Fruit fly (Drosophila melanogaster): Measurements from ENCODE around the gene eRF1.

eRF1 gene

dm6 chr3L:20397770-20398169, 49.6 kb downstream of the eRF1 start (continued):
- TF ChIP-seq sr (GFP tag; IDR thresholded peaks at IDR 0.05) = peak; percentile 80
- no peak for TF ChIP-seq dimm (GFP tag; IDR thresholded peaks at IDR 0.05)
- TF ChIP-seq CG32767 (GFP tag; IDR thresholded peaks at IDR 0.05) = no peak
- TF ChIP-seq CG2199 (GFP tag; IDR thresholded peaks at IDR 0.05) = no peak
- TF ChIP-seq CG6689 (GFP tag; IDR thresholded peaks at IDR 0.05) = no peak
- no peak for TF ChIP-seq vnd (GFP tag; IDR thresholded peaks at IDR 0.05; ENCODE audit: partially characterized antibody)
- TF ChIP-seq Gug (GFP tag; IDR thresholded peaks at IDR 0.05) = no peak
- TF ChIP-seq CG15479 (GFP tag; optimal IDR thresholded peaks at IDR 0.05) = no peak

dm6 chr3L:20398243-20399222, 50.4 kb downstream of the eRF1 start:
- TF ChIP-seq oc (tag; optimal IDR thresholded peaks at IDR 0.05) (peak; percentile 60), Max (GFP tag; optimal IDR thresholded peaks at IDR 0.05) (peak; percentile 83), CG8290 (GFP tag; optimal IDR thresholded peaks at IDR 0.05) (peak; percentile 37), CG8290 (tag; optimal IDR thresholded peaks at IDR 0.05) (peak in 1 of 2 experiments; percentile 59), dmrt99B (tag; optimal IDR thresholded peaks at IDR 0.05) (peak; percentile 93), cwo (GFP tag; optimal IDR thresholded peaks at IDR 0.05) (peak; percentile 81), CG32532 (GFP tag; IDR thresholded peaks at IDR 0.05) (peak; percentile 77), CG30020 (tag; optimal IDR thresholded peaks at IDR 0.05) (peak; percentile 66), CG17912 (GFP tag; optimal IDR thresholded peaks at IDR 0.05) (no peak), da (GFP tag; optimal IDR thresholded peaks at IDR 0.05) (peak; percentile 27), CG1024 (GFP tag; IDR thresholded peaks at IDR 0.05) (0 out of 2 replicates have a peak, but pooled peaks have one; percentile 17), slp2 (GFP tag; optimal IDR thresholded peaks at IDR 0.05) (peak; percentile 57), CG6254 (GFP tag; optimal IDR thresholded peaks at IDR 0.05) (peak; percentile 44), ttk (GFP tag; IDR thresholded peaks at IDR 0.05) (peak; percentile 75), CG13775 (GFP tag; optimal IDR thresholded peaks at IDR 0.05) (peak; percentile 80), Neu2 (GFP tag; optimal IDR thresholded peaks at IDR 0.05; ENCODE audit: borderline replicate concordance) (no peak), ftz-f1 (GFP tag; optimal IDR thresholded peaks at IDR 0.05) (peak; percentile 85), sens-2 (GFP tag; IDR thresholded peaks at IDR 0.05) (no peak), CG2889 (GFP tag; IDR thresholded peaks at IDR 0.05) (peak; percentile 33; the same call in 1 of the 3 replicates), dmrt11E (tag; optimal IDR thresholded peaks at IDR 0.05) (peak; percentile 70), eyg (GFP tag; optimal IDR thresholded peaks at IDR 0.05) (peak; percentile 47), Stat92E (GFP tag; optimal IDR thresholded peaks at IDR 0.05) (peak in 1 of 3 experiments; percentile 46), CG11504 (tag; optimal IDR thresholded peaks at IDR 0.05) (peak; percentile 92), CG5180 (GFP tag; optimal IDR thresholded peaks at IDR 0.05) (peak; percentile 74), p53 (GFP tag; optimal IDR thresholded peaks at IDR 0.05) (peak; percentile 10), ac (GFP tag; optimal IDR thresholded peaks at IDR 0.05) (peak; percentile 35), Atf6 (GFP tag; IDR thresholded peaks at IDR 0.05) (peak; percentile 84), PHDP (tag; optimal IDR thresholded peaks at IDR 0.05) (peak; percentile 90), ken (GFP tag; IDR thresholded peaks at IDR 0.05) (peak; percentile 59; the same call in 2 of the 3 replicates), Ets65A (GFP tag) (peak; percentile 91), chm (GFP tag; IDR thresholded peaks at IDR 0.05) (no peak), Drgx (GFP tag; IDR thresholded peaks at IDR 0.05) (peak; percentile 78), H2.0 (GFP tag; IDR thresholded peaks at IDR 0.05) (peak; percentile 72), CG33213 (GFP tag; optimal IDR thresholded peaks at IDR 0.05) (peak; percentile 47), HLH54F (GFP tag; optimal IDR thresholded peaks at IDR 0.05) (peak; percentile 65), Myb (GFP tag; optimal IDR thresholded peaks at IDR 0.05) (peak; percentile 21), CG31224 (GFP tag; IDR thresholded peaks at IDR 0.05) (peak; percentile 60), cad (GFP tag; optimal IDR thresholded peaks at IDR 0.05) (no peak), CG32767 (GFP tag; IDR thresholded peaks at IDR 0.05) (no peak), wek (GFP tag; optimal IDR thresholded peaks at IDR 0.05) (peak; percentile 37), fru (optimal IDR thresholded peaks at IDR 0.05) (no peak)

Measured in whole organism, embryonic.